Worm (Caenorhabditis elegans): ENCODE measurements around the gene F35F10.14.
"Not testable (repeated sequence)": the region's sequence is repeated elsewhere in the genome, so short reads cannot be mapped to it uniquely, and the experiment has no call there.

The F35F10.14 gene

ce11 chrV:3320005-3320404 lies at the start of gene F35F10.14:
TSS of gene F35F10.14 (minus strand) at chrV:3320105.
- TF ChIP-seq sea-2 (GFP tag; IDR thresholded peaks at IDR 0.05) (no peak), ztf-28 (GFP tag; IDR thresholded peaks at IDR 0.05) (0 out of 2 replicates have a peak, but pooled peaks have one; percentile 26)

- TF ChIP-seq ceh-58 (GFP tag; IDR thresholded peaks at IDR 0.05); cebp-2 (GFP tag; IDR thresholded peaks at IDR 0.05); B0035.1 (tag; optimal IDR thresholded peaks at IDR 0.05): not testable (repeated sequence)
Measured at ce11 chrV:3367773-3368172, 47.9 kb upstream of the F35F10.14 start, which contains the start of gene C04E12.2. TSS of gene C04E12.2 (plus strand) at chrV:3368073.

DNA sequence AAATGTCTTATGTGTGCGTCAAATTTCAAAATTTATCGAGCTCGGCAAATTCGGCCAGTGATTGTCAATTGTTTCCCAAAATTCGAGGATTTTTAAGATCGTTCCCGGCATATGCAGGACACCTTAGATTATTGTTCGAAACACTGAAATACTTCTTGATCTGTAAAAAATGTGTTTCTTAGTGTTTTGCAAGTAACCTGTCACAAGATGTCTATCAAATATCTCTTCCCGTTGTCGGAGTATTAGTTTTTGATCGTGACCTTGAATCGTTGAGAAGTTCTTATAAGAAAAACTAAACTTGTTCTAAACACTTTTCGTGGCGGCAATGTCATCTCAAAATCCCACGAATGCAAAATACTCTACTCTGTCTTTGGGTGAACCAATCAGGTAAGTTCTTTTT lies 42.6 kb upstream of the F35F10.14 start, which contains the start of gene C04E12.4:
C04E12.4 (plus strand) TSS at position 301 of the 400 bp plus-strand sequence.
- no peak for TF ChIP-seq hlh-26 (GFP tag; conservative IDR thresholded peaks at IDR 0.05)
- no peak for TF ChIP-seq rpc-1 (optimal IDR thresholded peaks at IDR 0.05)
- TF ChIP-seq rpc-1 (tag; optimal IDR thresholded peaks at IDR 0.05), result no peak
- TF ChIP-seq nhr-80 (tag; optimal IDR thresholded peaks at IDR 0.05), result no peak
- no peak for TF ChIP-seq madf-6 (GFP tag; IDR thresholded peaks at IDR 0.05)
- no peak for TF ChIP-seq lin-26 (GFP tag; IDR thresholded peaks at IDR 0.05)
- TF ChIP-seq cebp-1 (GFP tag; IDR thresholded peaks at IDR 0.05), result no peak
- no peak for TF ChIP-seq cebp-1 (tag; optimal IDR thresholded peaks at IDR 0.05)
- TF ChIP-seq lin-35 (GFP tag; optimal IDR thresholded peaks at IDR 0.05), result no peak
- no peak for TF ChIP-seq Y53G8AR.9 (GFP tag; conservative IDR thresholded peaks at IDR 0.05)
- TF ChIP-seq aptf-2 (GFP tag; conservative IDR thresholded peaks at IDR 0.05), result no peak
- no peak for TF ChIP-seq B0261.1 (tag; optimal IDR thresholded peaks at IDR 0.05)
- no peak for TF ChIP-seq cebp-2 (GFP tag; IDR thresholded peaks at IDR 0.05)
- TF ChIP-seq egl-18 (GFP tag; IDR thresholded peaks at IDR 0.05), result no peak
- TF ChIP-seq ceh-40 (GFP tag; IDR thresholded peaks at IDR 0.05), result no peak
- TF ChIP-seq madf-10 (tag; optimal IDR thresholded peaks at IDR 0.05), result no peak

DNA sequence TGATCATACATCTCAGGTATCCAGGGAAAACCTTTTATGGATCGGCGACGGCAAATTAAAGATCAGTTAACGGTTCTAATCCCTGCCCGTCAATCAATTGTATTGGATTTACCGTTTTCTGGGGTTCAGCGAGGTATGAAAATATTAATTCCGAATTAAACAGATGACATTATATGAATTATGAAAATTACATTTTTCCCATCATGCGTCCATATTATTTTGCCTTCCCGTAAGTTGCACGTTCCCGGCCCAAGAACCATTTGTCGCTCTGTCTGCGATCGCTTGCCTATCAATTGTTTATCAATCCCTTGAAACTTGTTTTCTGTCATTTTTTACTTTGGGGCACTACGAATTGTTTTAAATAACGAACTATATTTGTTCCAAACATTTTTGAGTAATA lies 41.7 kb upstream of the F35F10.14 start:
- no peak for TF ChIP-seq Y56A3A.18 (GFP tag; IDR thresholded peaks at IDR 0.05)

- TF ChIP-seq F10E7.11 (tag; optimal IDR thresholded peaks at IDR 0.05) (no peak), ztf-6 (GFP tag; IDR thresholded peaks at IDR 0.05) (no peak), him-1 (tag; optimal IDR thresholded peaks at IDR 0.05) (no peak), hsf-1 (GFP tag; IDR thresholded peaks at IDR 0.05) (no peak), mxl-1 (tag; optimal IDR thresholded peaks at IDR 0.05) (no peak)
Measured at ce11 chrV:3358267-3358666, 38.4 kb upstream of the F35F10.14 start, which contains the start of gene C04E12.5. TSS of gene C04E12.5 (plus strand) at chrV:3358567.

- TF ChIP-seq xnd-1 (tag; optimal IDR thresholded peaks at IDR 0.05) (no peak), hmg-1.2 (GFP tag; IDR thresholded peaks at IDR 0.05) (peak; percentile 37; the same call in 1 of the 2 replicates), snpc-3.4 (tag; optimal IDR thresholded peaks at IDR 0.05) (no peak)
Measured at ce11 chrV:3357106-3357505, 37.2 kb upstream of the F35F10.14 start, which contains the start of gene scrm-3. TSS of gene scrm-3 (minus strand) at chrV:3357206.

DNA sequence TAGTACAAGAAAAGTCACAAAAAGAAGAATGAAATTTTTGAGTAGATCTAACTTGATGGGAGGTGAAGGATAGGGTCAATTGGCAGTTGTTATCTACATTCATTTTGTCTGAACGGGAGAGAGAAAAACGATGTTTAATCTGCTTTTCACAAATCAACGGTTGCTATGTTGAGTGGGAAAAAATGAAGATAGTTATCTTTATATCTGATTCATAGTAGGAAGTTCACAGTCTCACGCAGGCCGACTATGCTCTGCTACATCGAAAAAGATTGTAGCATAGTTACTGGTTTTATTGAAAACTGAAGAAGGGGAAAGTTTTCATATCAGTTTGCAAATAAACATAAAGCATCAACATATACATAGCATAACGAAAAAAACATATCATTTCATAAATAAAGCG lies 35.6 kb upstream of the F35F10.14 start:
- TF ChIP-seq repo-1 (tag; optimal IDR thresholded peaks at IDR 0.05) (no peak), C17E4.6 (GFP tag; IDR thresholded peaks at IDR 0.05) (no peak), let-526 (GFP tag; IDR thresholded peaks at IDR 0.05) (no peak), madf-10 (tag; optimal IDR thresholded peaks at IDR 0.05) (no peak), attf-6 (GFP tag; IDR thresholded peaks at IDR 0.05) (no peak), ceh-79 (tag; optimal IDR thresholded peaks at IDR 0.05) (no peak), unc-130 (GFP tag; optimal IDR thresholded peaks at IDR 0.05) (no peak), nfyb-1 (GFP tag; IDR thresholded peaks at IDR 0.05) (no peak), ceh-58 (GFP tag; IDR thresholded peaks at IDR 0.05) (no peak), nhr-90 (tag; optimal IDR thresholded peaks at IDR 0.05) (no peak)

All from whole organism, young adult.